Fruit fly (Drosophila melanogaster) whole organism, embryonic: ENCODE results near the gene Hez.

Source experiments
- Atf-2 ChIP-seq: fragments of 200-800 bp; sonication (Bioruptor generic); optimal IDR thresholded peaks from 2 replicates; lab custom pipeline; 2016; ENCODE audit warnings: missing biosample characterization, missing genetic modification characterization
- B-H2 ChIP-seq: fragments of 200-800 bp; sonication (Bioruptor generic); optimal IDR thresholded peaks from 2 replicates; lab custom pipeline; 2018; ENCODE audit warnings: missing biosample characterization, mild to moderate bottlenecking, missing genetic modification characterization
- Bdp1 ChIP-seq: fragments of 200-800 bp; sonication (Bioruptor generic); optimal IDR thresholded peaks from 3 replicates; lab custom pipeline; 2016; ENCODE audit warnings: missing biosample characterization, missing genetic modification characterization
- CG13775 ChIP-seq: fragments of 200-800 bp; sonication (Bioruptor generic); optimal IDR thresholded peaks from 3 replicates; lab custom pipeline; 2017; ENCODE audit warnings: missing biosample characterization, mild to moderate bottlenecking, missing genetic modification characterization
- CG18476 ChIP-seq: fragments of 200-800 bp; sonication (Bioruptor generic); optimal IDR thresholded peaks from 2 replicates; lab custom pipeline; 2016; ENCODE audit warnings: missing biosample characterization, mild to moderate bottlenecking, missing genetic modification characterization
- CG18599 ChIP-seq: fragments of 200-800 bp; sonication (Bioruptor generic); optimal IDR thresholded peaks from 3 replicates; lab custom pipeline; 2017; ENCODE audit warnings: missing biosample characterization, missing genetic modification characterization, mild to moderate bottlenecking, moderate library complexity, missing genetic modification reagents
- CG18764 ChIP-seq: fragments of 200-800 bp; sonication (Bioruptor generic); optimal IDR thresholded peaks from 3 replicates; lab custom pipeline; 2016; ENCODE audit warnings: missing biosample characterization, missing genetic modification characterization
- CG2129 ChIP-seq: fragments of 200-800 bp; sonication (Bioruptor generic); IDR thresholded peaks from 2 replicates; pipeline ENCODE4 v1.3.6; 2022; ENCODE audit warnings: missing biosample characterization, missing genetic modification characterization; ENCODE audit not compliant: partially characterized antibody
- CG3065 ChIP-seq: fragments of 200-800 bp; sonication (Bioruptor generic); optimal IDR thresholded peaks from 2 replicates; lab custom pipeline; 2016; ENCODE audit warnings: missing biosample characterization, missing genetic modification characterization
- CG3163 ChIP-seq: fragments of 200-800 bp; sonication (Bioruptor generic); optimal IDR thresholded peaks from 3 replicates; lab custom pipeline; 2016; ENCODE audit warnings: missing biosample characterization, missing genetic modification characterization
- CG32767 ChIP-seq: fragments of 200-800 bp; sonication (Bioruptor generic); IDR thresholded peaks from 2 replicates; pipeline ENCODE4 v1.3.6; 2022; ENCODE audit warnings: missing biosample characterization, missing genetic modification characterization
- CG33213 ChIP-seq: fragments of 200-800 bp; sonication (Bioruptor generic); optimal IDR thresholded peaks from 3 replicates; lab custom pipeline; 2016; ENCODE audit warnings: missing biosample characterization, missing genetic modification characterization
- CG6689 ChIP-seq: fragments of 200-800 bp; sonication (Bioruptor generic); IDR thresholded peaks from 2 replicates; pipeline ENCODE4 v1.3.6; 2022; ENCODE audit warnings: missing biosample characterization, missing genetic modification characterization
- CG6765 ChIP-seq: fragments of 200-800 bp; sonication (Bioruptor generic); optimal IDR thresholded peaks from 3 replicates; lab custom pipeline; 2017; ENCODE audit warnings: missing biosample characterization, mild to moderate bottlenecking, missing genetic modification characterization
- CG6813 ChIP-seq: fragments of 200-800 bp; sonication (Bioruptor generic); optimal IDR thresholded peaks from 2 replicates; lab custom pipeline; 2017; ENCODE audit warnings: missing biosample characterization, missing genetic modification characterization, mild to moderate bottlenecking, moderate library complexity, missing genetic modification reagents
- CG8944 ChIP-seq: fragments of 200-800 bp; sonication (Bioruptor generic); optimal IDR thresholded peaks from 3 replicates; lab custom pipeline; 2016; ENCODE audit warnings: missing biosample characterization, missing genetic modification characterization
- CG9932 ChIP-seq: fragments of 200-800 bp; sonication (Bioruptor generic); IDR thresholded peaks from 2 replicates; pipeline ENCODE4 v1.3.6; 2022; ENCODE audit warnings: missing biosample characterization, missing genetic modification characterization
- ERR ChIP-seq: fragments of 200-800 bp; sonication (Bioruptor generic); optimal IDR thresholded peaks from 2 replicates; lab custom pipeline; 2016; ENCODE audit warnings: missing biosample characterization, missing genetic modification characterization
- Eip74EF ChIP-seq, 2 experiments: fragments of 200-800 bp in 1 of 2; fragments of >200 bp in 1 of 2; sonication (Bioruptor generic) in 1 of 2; optimal IDR thresholded peaks; 2 replicates each; lab custom pipeline; 2017 to 2019; ENCODE audit warnings: missing biosample characterization in 2 of 2, missing genetic modification characterization in 2 of 2, mild to moderate bottlenecking in 1 of 2, moderate library complexity in 1 of 2
- HLH3B ChIP-seq: fragments of 200-800 bp; sonication (Bioruptor generic); IDR thresholded peaks from 2 replicates; pipeline ENCODE4 v1.3.6; 2022; ENCODE audit warnings: missing biosample characterization, missing genetic modification characterization
- Hr51 ChIP-seq, 2 experiments: fragments of 200-800 bp; sonication (Bioruptor generic); optimal IDR thresholded peaks; 2 replicates in 1 of 2; 3 replicates in 1 of 2; lab custom pipeline; 2016 to 2018; ENCODE audit warnings: missing biosample characterization in 2 of 2, missing genetic modification characterization in 2 of 2, mild to moderate bottlenecking in 1 of 2, moderate library complexity in 1 of 2
- MBD-R2 ChIP-seq: fragments of 200-800 bp; sonication (Bioruptor generic); IDR thresholded peaks from 2 replicates; pipeline ENCODE4 v1.3.6; 2022; ENCODE audit warnings: missing biosample characterization, missing genetic modification characterization
- Nf-YB ChIP-seq: fragments of 200-800 bp; sonication (Bioruptor generic); optimal IDR thresholded peaks from 3 replicates; lab custom pipeline; 2019; ENCODE audit warnings: missing biosample characterization, mild to moderate bottlenecking, missing genetic modification characterization, moderate library complexity
- Scr ChIP-seq: fragments of 200-800 bp; sonication (Bioruptor generic); IDR thresholded peaks from 2 replicates; pipeline ENCODE4 v1.3.6; 2022; ENCODE audit warnings: missing biosample characterization, missing genetic modification characterization; ENCODE audit not compliant: partially characterized antibody
- Side ChIP-seq: fragments of 200-800 bp; sonication (Bioruptor generic); optimal IDR thresholded peaks from 2 replicates; lab custom pipeline; 2016; ENCODE audit warnings: missing biosample characterization, missing genetic modification characterization
- Stat92E ChIP-seq, 3 experiments: fragments of >200 bp in 2 of 3; fragments of 200-800 bp in 1 of 3; sonication (Bioruptor generic) in 1 of 3; optimal IDR thresholded peaks; 2 replicates each; lab custom pipeline; 2017 to 2019; ENCODE audit warnings: missing biosample characterization in 3 of 3, missing genetic modification characterization in 3 of 3, mild to moderate bottlenecking in 1 of 3, moderate library complexity in 1 of 3
- Trl ChIP-seq, 3 experiments: fragments of >200 bp in 2 of 3; fragments of 200-800 bp in 1 of 3; sonication (Bioruptor generic) in 1 of 3; optimal IDR thresholded peaks; 2 replicates in 1 of 3; 3 replicates in 2 of 3; lab custom pipeline; 2016 to 2017; ENCODE audit warnings: missing biosample characterization in 1 of 3, missing genetic modification characterization in 1 of 3
- Xrp1 ChIP-seq: fragments of 200-800 bp; sonication (Bioruptor generic); IDR thresholded peaks from 2 replicates; pipeline ENCODE4 v1.3.6; 2022; ENCODE audit warnings: missing biosample characterization, missing genetic modification characterization
- abd-A ChIP-seq: fragments of 200-800 bp; sonication (Bioruptor generic); optimal IDR thresholded peaks from 3 replicates; lab custom pipeline; 2019; ENCODE audit warnings: missing biosample characterization, mild to moderate bottlenecking, missing genetic modification characterization, moderate library complexity
- bsh ChIP-seq, 2 experiments: fragments of 200-800 bp; sonication (Bioruptor generic); optimal IDR thresholded peaks; 2 replicates each; lab custom pipeline; 2017 to 2018; ENCODE audit warnings: mild to moderate bottlenecking in 2 of 2, missing biosample characterization in 2 of 2, missing genetic modification characterization in 2 of 2, moderate library complexity in 1 of 2
- dan ChIP-seq: fragments of 200-800 bp; sonication (Bioruptor generic); IDR thresholded peaks from 2 replicates; pipeline ENCODE4 v1.3.6; 2022; ENCODE audit warnings: missing biosample characterization, missing genetic modification characterization
- dm ChIP-seq: fragments of 200-800 bp; sonication (Bioruptor generic); optimal IDR thresholded peaks from 3 replicates; lab custom pipeline; 2016; ENCODE audit warnings: missing biosample characterization, missing genetic modification characterization
- dmrt11E ChIP-seq: fragments of 200-800 bp; sonication (Bioruptor generic); optimal IDR thresholded peaks from 3 replicates; lab custom pipeline; 2018; ENCODE audit warnings: missing biosample characterization, mild to moderate bottlenecking, missing genetic modification characterization, moderate library complexity
- esg ChIP-seq: fragments of 200-800 bp; sonication (Bioruptor generic); conservative IDR thresholded peaks from 2 replicates; pipeline ENCODE4 v1.3.6; 2022; ENCODE audit warnings: missing biosample characterization, missing genetic modification characterization
- ewg ChIP-seq: fragments of 200-800 bp; sonication (Bioruptor generic); optimal IDR thresholded peaks from 3 replicates; lab custom pipeline; 2017; ENCODE audit warnings: mild to moderate bottlenecking, missing biosample characterization, missing genetic modification reagents, missing genetic modification characterization
- fd96Cb ChIP-seq: fragments of 200-800 bp; sonication (Bioruptor generic); optimal IDR thresholded peaks from 2 replicates; lab custom pipeline; 2018; ENCODE audit warnings: missing biosample characterization, mild to moderate bottlenecking, missing genetic modification characterization, moderate library complexity
- kni ChIP-seq: fragments of 200-800 bp; sonication (Bioruptor generic); optimal IDR thresholded peaks from 3 replicates; lab custom pipeline; 2017; ENCODE audit warnings: mild to moderate bottlenecking, missing biosample characterization, missing genetic modification reagents, missing genetic modification characterization
- lilli ChIP-seq: fragments of 200-800 bp; sonication (Bioruptor generic); optimal IDR thresholded peaks from 3 replicates; lab custom pipeline; 2016; ENCODE audit warnings: missing biosample characterization, missing genetic modification characterization
- luna ChIP-seq: fragments of 200-800 bp; sonication (Bioruptor generic); optimal IDR thresholded peaks from 2 replicates; lab custom pipeline; 2016; ENCODE audit warnings: missing biosample characterization, missing genetic modification characterization
- mld ChIP-seq: fragments of 200-800 bp; sonication (Bioruptor generic); IDR thresholded peaks from 3 replicates; pipeline ENCODE4 v1.3.6; 2022; ENCODE audit warnings: missing biosample characterization, missing genetic modification characterization; ENCODE audit not compliant: partially characterized antibody
- pb ChIP-seq: fragments of 200-800 bp; sonication (Bioruptor generic); optimal IDR thresholded peaks from 3 replicates; lab custom pipeline; 2016; ENCODE audit warnings: missing biosample characterization, missing genetic modification characterization
- rib ChIP-seq: fragments of 200-800 bp; sonication (Bioruptor generic); IDR thresholded peaks from 2 replicates; pipeline ENCODE4 v1.3.6; 2022; ENCODE audit warnings: missing biosample characterization, missing genetic modification characterization
- sc ChIP-seq, 3 experiments: fragments of >200 bp in 2 of 3; fragments of 200-800 bp in 1 of 3; sonication (Bioruptor generic) in 1 of 3; optimal IDR thresholded peaks; 2 replicates in 2 of 3; 3 replicates in 1 of 3; lab custom pipeline; 2017; ENCODE audit warnings: mild to moderate bottlenecking in 1 of 3, missing biosample characterization in 1 of 3, missing genetic modification characterization in 1 of 3, missing genetic modification reagents in 1 of 3
- so ChIP-seq: fragments of 200-800 bp; sonication (Bioruptor generic); IDR thresholded peaks from 3 replicates; pipeline ENCODE4 v1.3.6; 2022; ENCODE audit warnings: missing biosample characterization, missing genetic modification characterization
- unpg ChIP-seq: fragments of 200-800 bp; sonication (Bioruptor generic); optimal IDR thresholded peaks from 3 replicates; lab custom pipeline; 2018; ENCODE audit warnings: missing biosample characterization, mild to moderate bottlenecking, missing genetic modification characterization, moderate library complexity
- usp ChIP-seq: fragments of >200 bp; optimal IDR thresholded peaks from 2 replicates; lab custom pipeline; 2017; ENCODE audit warnings: missing biosample characterization, missing genetic modification characterization
- z ChIP-seq: fragments of 200-800 bp; sonication (Bioruptor generic); IDR thresholded peaks from 3 replicates; pipeline ENCODE4 v1.3.6; 2022; ENCODE audit warnings: missing biosample characterization, missing genetic modification characterization

The Hez gene

DNA sequence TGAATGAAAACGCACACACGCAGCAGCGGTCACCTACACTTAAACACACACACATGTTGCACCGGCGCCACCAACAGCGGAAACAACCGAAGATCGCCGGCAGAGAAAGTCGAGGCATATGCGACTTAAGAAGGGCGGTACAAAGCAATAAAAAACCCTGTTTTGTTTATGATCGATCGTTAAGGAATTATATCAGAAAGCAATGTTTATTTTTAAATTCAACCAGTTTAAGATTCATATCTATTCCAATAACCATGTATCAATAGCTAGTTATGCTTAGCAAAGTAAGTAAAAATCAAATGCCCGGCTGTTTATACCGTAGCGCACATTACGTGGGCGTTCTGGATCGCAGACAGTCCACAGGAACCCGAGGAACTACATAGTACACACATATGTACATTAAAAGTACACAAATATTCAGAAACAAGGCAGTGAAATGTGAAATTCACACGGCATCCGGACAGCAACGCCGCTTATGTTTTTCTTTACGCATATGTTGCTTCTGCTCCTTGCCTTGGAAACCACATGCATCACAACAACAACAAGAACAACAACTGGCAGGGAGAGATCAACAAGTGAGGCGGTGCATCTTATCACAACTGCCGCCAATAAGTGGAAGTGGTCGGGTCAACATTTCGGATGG is 38.6 kb downstream of the Hez start (continued):
- peak; percentile 96 for TF ChIP-seq CG6813
- TF ChIP-seq CG13775 (GFP tag; lab: Kevin White, UChicago) = peak; percentile 95
- TF ChIP-seq lilli (GFP tag; lab: Kevin White, UChicago) = peak; percentile 96
- TF ChIP-seq dmrt11E (tag; lab: Kevin White, UChicago) = peak; percentile 99
- peak; percentile 97 for TF ChIP-seq ERR
- TF ChIP-seq usp (GFP tag; lab: Kevin White, UChicago) = no peak
- TF ChIP-seq HLH3B (GFP tag; lab: Robert Waterston, UW) = peak; percentile 95
- peak; percentile 97 for TF ChIP-seq so
- peak; percentile 44 for TF ChIP-seq rib (GFP tag; lab: Robert Waterston, UW)
- peak; percentile 91 for TF ChIP-seq CG9932 (GFP tag; lab: Robert Waterston, UW)
- TF ChIP-seq dm (GFP tag; lab: Kevin White, UChicago) = peak; percentile 93
- peak; percentile 97 for TF ChIP-seq CG8944 (GFP tag; lab: Kevin White, UChicago)
- peak; percentile 95 for TF ChIP-seq CG18764
- TF ChIP-seq Bdp1 (GFP tag; lab: Kevin White, UChicago) = peak; percentile 92
- TF ChIP-seq mld (GFP tag; lab: Robert Waterston, UW) = no peak
- TF ChIP-seq Atf-2 (GFP tag; lab: Kevin White, UChicago) = peak; percentile 97
- TF ChIP-seq CG2129 (GFP tag; lab: Robert Waterston, UW) = no peak
- peak; percentile 54 for TF ChIP-seq B-H2 (GFP tag; lab: Kevin White, UChicago)
- peak; percentile 96 for TF ChIP-seq CG18599 (GFP tag; lab: Kevin White, UChicago)
- peak; percentile 85 for TF ChIP-seq Nf-YB (GFP tag; lab: Kevin White, UChicago)
- TF ChIP-seq Stat92E (GFP tag; optimal IDR thresholded peaks at IDR 0.05; lab: Kevin White, UChicago) = peak in 1 of 3 experiments; percentile 96
- TF ChIP-seq MBD-R2 = peak; percentile 64; the same call in 1 of the 2 replicates
- peak; percentile 82 for TF ChIP-seq CG6765 (GFP tag; lab: Kevin White, UChicago)
- TF ChIP-seq CG18476 (GFP tag; lab: Kevin White, UChicago) = peak; percentile 97
- TF ChIP-seq ewg (GFP tag; lab: Kevin White, UChicago) = peak; percentile 93
- TF ChIP-seq Eip74EF (GFP tag; optimal IDR thresholded peaks at IDR 0.05; lab: Kevin White, UChicago) = peak in 1 of 2 experiments; percentile 96
- peak; percentile 85 for TF ChIP-seq CG3163
- TF ChIP-seq Scr (GFP tag; lab: Robert Waterston, UW) = no peak
- peak; percentile 92 for TF ChIP-seq CG3065
- TF ChIP-seq Trl (optimal IDR thresholded peaks at IDR 0.05; lab: Kevin White, UChicago) = no peak
- TF ChIP-seq Trl (GFP tag; optimal IDR thresholded peaks at IDR 0.05; lab: Kevin White, UChicago) = peak; percentile 98
- TF ChIP-seq unpg = peak; percentile 97
- TF ChIP-seq CG32767 = peak; percentile 97
- TF ChIP-seq CG6689 (GFP tag; lab: Robert Waterston, UW) = peak; percentile 98
- peak; percentile 81; the same call in 2 of the 3 replicates for TF ChIP-seq z (GFP tag; lab: Robert Waterston, UW)
- TF ChIP-seq sc (optimal IDR thresholded peaks at IDR 0.05; lab: Kevin White, UChicago) = no peak
- TF ChIP-seq sc (GFP tag; optimal IDR thresholded peaks at IDR 0.05; lab: Kevin White, UChicago) = peak; percentile 98
- peak; percentile 95 for TF ChIP-seq pb (GFP tag; lab: Kevin White, UChicago)
- peak; percentile 99 for TF ChIP-seq Xrp1
- TF ChIP-seq luna = peak; percentile 33
- peak; percentile 99 for TF ChIP-seq Side (GFP tag; lab: Kevin White, UChicago)
- TF ChIP-seq esg (GFP tag; lab: Robert Waterston, UW) = peak; percentile 96
- TF ChIP-seq Hr51 (GFP tag; optimal IDR thresholded peaks at IDR 0.05; lab: Kevin White, UChicago) = peak; percentile 93 to 95
- TF ChIP-seq fd96Cb (tag; lab: Kevin White, UChicago) = peak; percentile 99
- TF ChIP-seq bsh (GFP tag; optimal IDR thresholded peaks at IDR 0.05; lab: Kevin White, UChicago) = peak; percentile 78 to 98
- TF ChIP-seq dan (GFP tag; lab: Robert Waterston, UW) = peak; percentile 99
- TF ChIP-seq abd-A = peak; percentile 58
- TF ChIP-seq kni = peak; percentile 100
- peak; percentile 96 for TF ChIP-seq CG33213 (GFP tag; lab: Kevin White, UChicago)
